Worm (Caenorhabditis elegans) whole organism, midembryonic: ENCODE results near the gene gadr-2.

Experiments used
- T22C8.4 ChIP-seq: fragments of 200-800 bp; sonication (Bioruptor generic); IDR thresholded peaks from 2 replicates; pipeline ENCODE4 v1.3.6; 2022; ENCODE audit warnings: missing genetic modification characterization, missing compliant biosample characterization
- cog-1 ChIP-seq: sonication (generic microtip); optimal IDR thresholded peaks from 2 replicates; lab custom pipeline; 2016; ENCODE audit warnings: missing genetic modification characterization, missing compliant biosample characterization
- flt-1 ChIP-seq: fragments of 200-800 bp; sonication (Bioruptor generic); IDR thresholded peaks from 2 replicates; pipeline ENCODE4 v1.3.6; 2022; ENCODE audit warnings: missing genetic modification characterization, missing compliant biosample characterization
- klf-2 ChIP-seq: fragments of 200-800 bp; sonication (Bioruptor generic); conservative IDR thresholded peaks from 2 replicates; pipeline ENCODE4 v1.3.6; 2022; ENCODE audit warnings: missing genetic modification reagents, missing genetic modification characterization, missing compliant biosample characterization
- med-1 ChIP-seq: sonication (generic microtip); optimal IDR thresholded peaks from 2 replicates; lab custom pipeline; 2017; ENCODE audit warnings: missing genetic modification characterization, mild to moderate bottlenecking, missing compliant biosample characterization, antibody characterized with exemption, missing genetic modification reagents; ENCODE audit not compliant: insufficient read depth
- ref-1 ChIP-seq: fragments of 200-800 bp; sonication (Bioruptor generic); conservative IDR thresholded peaks from 2 replicates; pipeline ENCODE4 v1.3.6; 2022; ENCODE audit warnings: missing genetic modification reagents, missing genetic modification characterization, missing compliant biosample characterization
- tab-1 ChIP-seq: fragments of 200-800 bp; sonication (Bioruptor generic); IDR thresholded peaks from 2 replicates; pipeline ENCODE4 v1.3.6; 2022; ENCODE audit warnings: missing genetic modification characterization, missing compliant biosample characterization
- ztf-23 ChIP-seq: fragments of 200-800 bp; sonication (Bioruptor generic); IDR thresholded peaks from 2 replicates; pipeline ENCODE4 v1.3.6; 2022; ENCODE audit warnings: missing genetic modification reagents, missing genetic modification characterization, missing compliant biosample characterization
- ztf-29 ChIP-seq: fragments of 200-800 bp; sonication (Bioruptor generic); IDR thresholded peaks from 2 replicates; pipeline ENCODE4 v1.3.6; 2022; ENCODE audit warnings: missing genetic modification reagents, missing genetic modification characterization, missing compliant biosample characterization

The gadr-2 gene

ce11 chrIV:9485040-9485439 is at the start of gene gadr-2:
Gene gadr-2 (minus strand): TSS chrIV:9485140.
- TF ChIP-seq T22C8.4 (no peak), ztf-29 (GFP tag; lab: Robert Waterston, UW) (no peak), flt-1 (GFP tag; lab: Robert Waterston, UW) (no peak), med-1 (no peak), tab-1 (GFP tag; lab: Robert Waterston, UW) (no peak), klf-2 (GFP tag; lab: Robert Waterston, UW) (no peak), cog-1 (tag; lab: Kevin White, UChicago) (no peak), ref-1 (GFP tag; lab: Robert Waterston, UW) (no peak), ztf-23 (GFP tag; lab: Robert Waterston, UW) (no peak)

- TF ChIP-seq klf-2 (GFP tag; lab: Robert Waterston, UW) (no peak), T22C8.4 (no peak), med-1 (no peak), cog-1 (tag; lab: Kevin White, UChicago) (no peak), ztf-23 (GFP tag; lab: Robert Waterston, UW) (no peak), tab-1 (GFP tag; lab: Robert Waterston, UW) (no peak), ref-1 (GFP tag; lab: Robert Waterston, UW) (no peak), flt-1 (GFP tag; lab: Robert Waterston, UW) (no peak), ztf-29 (GFP tag; lab: Robert Waterston, UW) (no peak)
These were observed 49.4 kb upstream of the gadr-2 start for ce11 chrIV:9534342-9534741.

- TF ChIP-seq cog-1 (tag; lab: Kevin White, UChicago) (no peak), ref-1 (GFP tag; lab: Robert Waterston, UW) (no peak), T22C8.4 (no peak)
These were observed 48.1 kb upstream of the gadr-2 start, which contains the start of gene F56H11.2 for ce11 chrIV:9533071-9533470. Gene F56H11.2 (minus strand): TSS chrIV:9533171.

- TF ChIP-seq ref-1 (GFP tag; lab: Robert Waterston, UW) = no peak
- no peak for TF ChIP-seq ztf-29 (GFP tag; lab: Robert Waterston, UW)
- TF ChIP-seq med-1 = no peak
- TF ChIP-seq flt-1 (GFP tag; lab: Robert Waterston, UW) = no peak
- no peak for TF ChIP-seq tab-1 (GFP tag; lab: Robert Waterston, UW)
- TF ChIP-seq klf-2 (GFP tag; lab: Robert Waterston, UW) = no peak
- no peak for TF ChIP-seq ztf-23 (GFP tag; lab: Robert Waterston, UW)
- no peak for TF ChIP-seq T22C8.4
- no peak for TF ChIP-seq cog-1 (tag; lab: Kevin White, UChicago)
These were observed 45.8 kb upstream of the gadr-2 start for ce11 chrIV:9530768-9531167.

ce11 chrIV:9529647-9530046 is 44.7 kb upstream of the gadr-2 start, which contains the start of gene elo-7:
Gene elo-7 (plus strand): TSS chrIV:9529947.
- TF ChIP-seq cog-1 (tag; lab: Kevin White, UChicago) (no peak), ztf-29 (GFP tag; lab: Robert Waterston, UW) (no peak), T22C8.4 (no peak), ztf-23 (GFP tag; lab: Robert Waterston, UW) (no peak), med-1 (no peak), flt-1 (GFP tag; lab: Robert Waterston, UW) (no peak), tab-1 (GFP tag; lab: Robert Waterston, UW) (no peak), klf-2 (GFP tag; lab: Robert Waterston, UW) (no peak), ref-1 (GFP tag; lab: Robert Waterston, UW) (no peak)

ce11 chrIV:9527002-9527401 is 42.1 kb upstream of the gadr-2 start:
- no peak for TF ChIP-seq med-1
- TF ChIP-seq tab-1 (GFP tag; lab: Robert Waterston, UW) = no peak
- no peak for TF ChIP-seq T22C8.4
- no peak for TF ChIP-seq flt-1 (GFP tag; lab: Robert Waterston, UW)
- no peak for TF ChIP-seq klf-2 (GFP tag; lab: Robert Waterston, UW)
- no peak for TF ChIP-seq ztf-23 (GFP tag; lab: Robert Waterston, UW)
- no peak for TF ChIP-seq ztf-29 (GFP tag; lab: Robert Waterston, UW)
- TF ChIP-seq cog-1 (tag; lab: Kevin White, UChicago) = no peak

ce11 chrIV:9525682-9526416 is 40.9 kb upstream of the gadr-2 start, which contains the start of gene elo-1:
Gene elo-1 (plus strand): TSS chrIV:9526366.
- TF ChIP-seq cog-1 (tag; lab: Kevin White, UChicago) = no peak

- TF ChIP-seq flt-1 (GFP tag; lab: Robert Waterston, UW) (no peak), ref-1 (GFP tag; lab: Robert Waterston, UW) (no peak), med-1 (no peak), ztf-23 (GFP tag; lab: Robert Waterston, UW) (no peak), ztf-29 (GFP tag; lab: Robert Waterston, UW) (no peak), klf-2 (GFP tag; lab: Robert Waterston, UW) (no peak), tab-1 (GFP tag; lab: Robert Waterston, UW) (no peak), T22C8.4 (no peak), cog-1 (tag; lab: Kevin White, UChicago) (no peak)
These were observed 40.0 kb upstream of the gadr-2 start, which contains the start of gene ndua-5 for ce11 chrIV:9524849-9525460. Gene ndua-5 (minus strand): TSS chrIV:9524899.

ce11 chrIV:9523139-9523538 is 38.2 kb upstream of the gadr-2 start:
- TF ChIP-seq cog-1 (tag; lab: Kevin White, UChicago) = no peak
- no peak for TF ChIP-seq T22C8.4
- no peak for TF ChIP-seq flt-1 (GFP tag; lab: Robert Waterston, UW)
- TF ChIP-seq klf-2 (GFP tag; lab: Robert Waterston, UW) = no peak
- TF ChIP-seq ref-1 (GFP tag; lab: Robert Waterston, UW) = no peak
- TF ChIP-seq ztf-23 (GFP tag; lab: Robert Waterston, UW) = no peak
- no peak for TF ChIP-seq ztf-29 (GFP tag; lab: Robert Waterston, UW)
- no peak for TF ChIP-seq med-1
- no peak for TF ChIP-seq tab-1 (GFP tag; lab: Robert Waterston, UW)
